Worm (Caenorhabditis elegans): ENCODE data around the gene trpp-6.
A peak's percentile ranks its signal among the peaks of the same experiment; 100 is the strongest.

The trpp-6 gene

ce11 chrV:10003315-10003969, 11.7 kb downstream of the trpp-6 start (continued):
- TF ChIP-seq nhr-77 (tag; optimal IDR thresholded peaks at IDR 0.05) = peak; percentile 31
- TF ChIP-seq nhr-28 (tag; optimal IDR thresholded peaks at IDR 0.05) = no peak
- TF ChIP-seq nhr-19 (GFP tag; conservative IDR thresholded peaks at IDR 0.05) = peak; percentile 48
- peak; percentile 49 for TF ChIP-seq skn-1 (tag; optimal IDR thresholded peaks at IDR 0.05)
- TF ChIP-seq tbx-2 (tag; optimal IDR thresholded peaks at IDR 0.05) = peak; percentile 41
- TF ChIP-seq ztf-4 (tag; optimal IDR thresholded peaks at IDR 0.05) = no peak
- TF ChIP-seq nhr-84 (tag; optimal IDR thresholded peaks at IDR 0.05) = no peak
- TF ChIP-seq dpl-1 (GFP tag; optimal IDR thresholded peaks at IDR 0.05) = peak; percentile 54 to 67 (median 60)
- TF ChIP-seq rnt-1 (tag; optimal IDR thresholded peaks at IDR 0.05) = peak; percentile 71

ce11 chrV:10004048-10004761, 12.5 kb downstream of the trpp-6 start, which contains the start of gene uda-1:
TSS of gene uda-1 (plus strand) at chrV:10004755.
- TF ChIP-seq lin-35 (GFP tag; optimal IDR thresholded peaks at IDR 0.05) (peak in 1 of 2 experiments; percentile 21), snpc-4 (tag; optimal IDR thresholded peaks at IDR 0.05) (peak; percentile 67), nhr-20 (tag; optimal IDR thresholded peaks at IDR 0.05) (peak; percentile 21), nhr-85 (tag) (peak; percentile 9), blmp-1 (tag; optimal IDR thresholded peaks at IDR 0.05) (peak; percentile 21)

ce11 chrV:10006374-10006773, 14.7 kb downstream of the trpp-6 start:
- TF ChIP-seq blmp-1 (tag; optimal IDR thresholded peaks at IDR 0.05) = no peak
- no peak for TF ChIP-seq elt-2 (tag; optimal IDR thresholded peaks at IDR 0.05)
- no peak for TF ChIP-seq fkh-10 (GFP tag; optimal IDR thresholded peaks at IDR 0.05)
- no peak for TF ChIP-seq hlh-17 (GFP tag; optimal IDR thresholded peaks at IDR 0.05; ENCODE audit: borderline replicate concordance)
- peak in 1 of 6 experiments; percentile 27 for TF ChIP-seq elt-3 (tag; optimal IDR thresholded peaks at IDR 0.05)
- no peak for TF ChIP-seq nhr-76 (tag; optimal IDR thresholded peaks at IDR 0.05)
- no peak for TF ChIP-seq swsn-7 (tag; optimal IDR thresholded peaks at IDR 0.05)
- TF ChIP-seq zip-4 (GFP tag; optimal IDR thresholded peaks at IDR 0.05) = no peak
- no peak for TF ChIP-seq lin-14 (GFP tag; optimal IDR thresholded peaks at IDR 0.05)
- TF ChIP-seq unc-30 (tag; optimal IDR thresholded peaks at IDR 0.05) = no peak
- TF ChIP-seq aly-2 (tag; optimal IDR thresholded peaks at IDR 0.05) = no peak
- TF ChIP-seq dsc-1 (tag; optimal IDR thresholded peaks at IDR 0.05) = no peak
- no peak for TF ChIP-seq ces-1 (GFP tag; optimal IDR thresholded peaks at IDR 0.05)
- no peak for TF ChIP-seq Y116A8C.19 (tag; optimal IDR thresholded peaks at IDR 0.05; ENCODE audit: borderline replicate concordance)
- TF ChIP-seq nhr-237 (tag; optimal IDR thresholded peaks at IDR 0.05) = no peak
- no peak for TF ChIP-seq xbp-1 (tag; optimal IDR thresholded peaks at IDR 0.05)
- no peak for TF ChIP-seq tlp-1 (tag; optimal IDR thresholded peaks at IDR 0.05)
- no peak for TF ChIP-seq irx-1 (tag; optimal IDR thresholded peaks at IDR 0.05)
- TF ChIP-seq nhr-77 (tag; optimal IDR thresholded peaks at IDR 0.05) = no peak
- TF ChIP-seq nhr-28 (tag; optimal IDR thresholded peaks at IDR 0.05) = no peak
- TF ChIP-seq efl-1 (optimal IDR thresholded peaks at IDR 0.05) = no peak
- peak in 1 of 2 experiments; percentile 90 for TF ChIP-seq efl-1 (GFP tag; optimal IDR thresholded peaks at IDR 0.05 in 1 of 2)
- no peak for TF ChIP-seq pax-3 (tag; optimal IDR thresholded peaks at IDR 0.05)
- TF ChIP-seq nhr-84 (tag; optimal IDR thresholded peaks at IDR 0.05) = no peak
- no peak for TF ChIP-seq nhr-11 (tag; optimal IDR thresholded peaks at IDR 0.05)
- peak; percentile 34 for TF ChIP-seq unc-130 (tag; optimal IDR thresholded peaks at IDR 0.05)
- TF ChIP-seq snpc-4 (tag; optimal IDR thresholded peaks at IDR 0.05) = no peak
- peak in 1 of 2 experiments; percentile 8 for TF ChIP-seq lin-35 (GFP tag; optimal IDR thresholded peaks at IDR 0.05)
- TF ChIP-seq alr-1 (tag; optimal IDR thresholded peaks at IDR 0.05; ENCODE audit: borderline replicate concordance) = no peak
- TF ChIP-seq ets-5 (GFP tag; IDR thresholded peaks at IDR 0.05) = no peak
- no peak for TF ChIP-seq lin-13 (GFP tag; optimal IDR thresholded peaks at IDR 0.05)
- no peak for TF ChIP-seq zag-1 (tag; optimal IDR thresholded peaks at IDR 0.05)
